Worm (Caenorhabditis elegans) whole organism, late embryonic: ENCODE data around the gene F01D5.6.
A peak's percentile ranks its signal among the peaks of the same experiment; 100 is the strongest.
"Not testable (repeated sequence)": the region's sequence is repeated elsewhere in the genome, so short reads cannot be mapped to it uniquely, and the experiment has no call there.

ENCODE experiments used
- C08G9.2 ChIP-seq: sonication (generic microtip); optimal IDR thresholded peaks from 2 replicates; lab custom pipeline; 2016; ENCODE audit warnings: mild to moderate bottlenecking, missing genetic modification characterization, moderate library complexity, missing compliant biosample characterization
- F13H6.1 ChIP-seq: sonication (generic microtip); optimal IDR thresholded peaks from 2 replicates; lab custom pipeline; 2016; ENCODE audit warnings: missing genetic modification characterization, missing compliant biosample characterization
- ahr-1 ChIP-seq: sonication (generic microtip); optimal IDR thresholded peaks from 2 replicates; lab custom pipeline; 2016; ENCODE audit warnings: missing genetic modification characterization, missing compliant biosample characterization
- ama-1 ChIP-seq: fragments of 150-350 bp; optimal IDR thresholded peaks from 2 replicates; lab custom pipeline; 2014
- ceh-14 ChIP-seq: sonication (generic microtip); optimal IDR thresholded peaks from 2 replicates; lab custom pipeline; 2016; ENCODE audit warnings: missing genotype, missing genetic modification characterization, missing compliant biosample characterization
- ceh-19 ChIP-seq: fragments of 200-800 bp; sonication (Bioruptor generic); optimal IDR thresholded peaks from 2 replicates; lab custom pipeline; 2018; ENCODE audit warnings: mild to moderate bottlenecking, missing genetic modification characterization, missing compliant biosample characterization
- ceh-2 ChIP-seq: sonication (generic microtip); optimal IDR thresholded peaks from 2 replicates; lab custom pipeline; 2016; ENCODE audit warnings: missing genotype, missing genetic modification characterization, missing compliant biosample characterization
- ceh-22 ChIP-seq: sonication (generic microtip); optimal IDR thresholded peaks from 2 replicates; lab custom pipeline; 2017; ENCODE audit warnings: missing biosample characterization, missing genetic modification characterization
- ceh-24 ChIP-seq: sonication (generic microtip); optimal IDR thresholded peaks from 2 replicates; lab custom pipeline; 2016; ENCODE audit warnings: mild to moderate bottlenecking, missing genetic modification characterization, missing compliant biosample characterization
- ceh-30 ChIP-seq: fragments of 150-350 bp; optimal IDR thresholded peaks from 2 replicates; lab custom pipeline; 2014; ENCODE audit warnings: missing biosample characterization, missing genetic modification characterization
- ceh-31 ChIP-seq: sonication (generic microtip); optimal IDR thresholded peaks from 2 replicates; lab custom pipeline; 2016; ENCODE audit warnings: missing genetic modification characterization, missing compliant biosample characterization
- ceh-34 ChIP-seq: sonication (generic microtip); optimal IDR thresholded peaks from 2 replicates; lab custom pipeline; 2016; ENCODE audit warnings: mild to moderate bottlenecking, missing genetic modification characterization, missing compliant biosample characterization
- ceh-45 ChIP-seq: fragments of 200-800 bp; sonication (Bioruptor generic); IDR thresholded peaks from 2 replicates; pipeline ENCODE4 v1.3.6; 2022; ENCODE audit warnings: missing genetic modification reagents, missing genetic modification characterization, missing compliant biosample characterization
- ceh-48 ChIP-seq: sonication (generic microtip); optimal IDR thresholded peaks from 2 replicates; lab custom pipeline; 2016; ENCODE audit warnings: missing genetic modification characterization, inconsistent platforms, missing compliant biosample characterization
- ceh-9 ChIP-seq: sonication (generic microtip); optimal IDR thresholded peaks from 2 replicates; lab custom pipeline; 2016; ENCODE audit warnings: mild to moderate bottlenecking, missing genetic modification characterization, inconsistent platforms, missing compliant biosample characterization
- dmd-4 ChIP-seq: sonication (generic microtip); optimal IDR thresholded peaks from 2 replicates; lab custom pipeline; 2016; ENCODE audit warnings: borderline replicate concordance, missing genetic modification characterization, missing compliant biosample characterization
- elt-2 ChIP-seq: sonication (generic microtip); optimal IDR thresholded peaks from 2 replicates; lab custom pipeline; 2016; ENCODE audit warnings: missing genetic modification reagents, missing genetic modification characterization, missing compliant biosample characterization
- elt-4 ChIP-seq: sonication (generic microtip); optimal IDR thresholded peaks from 2 replicates; lab custom pipeline; 2016; ENCODE audit warnings: missing genetic modification characterization, missing compliant biosample characterization
- ets-4 ChIP-seq: sonication (generic microtip); optimal IDR thresholded peaks from 2 replicates; lab custom pipeline; 2016; ENCODE audit warnings: missing genetic modification characterization, missing compliant biosample characterization
- eyg-1 ChIP-seq: sonication (generic microtip); optimal IDR thresholded peaks from 2 replicates; lab custom pipeline; 2016; ENCODE audit warnings: missing genotype, missing genetic modification characterization, missing compliant biosample characterization
- fkh-10 ChIP-seq: fragments of 150-350 bp; optimal IDR thresholded peaks from 2 replicates; lab custom pipeline; 2014; ENCODE audit warnings: missing biosample characterization, missing genetic modification reagents, missing genetic modification characterization
- hlh-15 ChIP-seq: sonication (generic microtip); optimal IDR thresholded peaks from 2 replicates; lab custom pipeline; 2016; ENCODE audit warnings: missing genetic modification characterization, missing compliant biosample characterization
- hlh-8 ChIP-seq: sonication (generic microtip); optimal IDR thresholded peaks from 2 replicates; lab custom pipeline; 2016; ENCODE audit warnings: missing genotype, missing genetic modification characterization, missing compliant biosample characterization
- lim-6 ChIP-seq: sonication (generic microtip); optimal IDR thresholded peaks from 2 replicates; lab custom pipeline; 2016; ENCODE audit warnings: missing genetic modification characterization, missing compliant biosample characterization
- lin-11 ChIP-seq: fragments of 200-800 bp; sonication (Bioruptor generic); optimal IDR thresholded peaks from 2 replicates; lab custom pipeline; 2018; ENCODE audit warnings: mild to moderate bottlenecking, missing genetic modification characterization, missing compliant biosample characterization
- nfya-1 ChIP-seq: sonication (generic microtip); optimal IDR thresholded peaks from 2 replicates; lab custom pipeline; 2017; ENCODE audit warnings: missing genetic modification characterization, mild to moderate bottlenecking, missing compliant biosample characterization, antibody characterized with exemption, moderate library complexity
- nhr-232 ChIP-seq: sonication (generic microtip); optimal IDR thresholded peaks from 2 replicates; lab custom pipeline; 2016; ENCODE audit warnings: missing genetic modification characterization, missing compliant biosample characterization
- odd-2 ChIP-seq: sonication (generic microtip); optimal IDR thresholded peaks from 2 replicates; lab custom pipeline; 2017; ENCODE audit warnings: antibody characterized with exemption, mild to moderate bottlenecking, missing genetic modification characterization, missing compliant biosample characterization
- pag-3 ChIP-seq: sonication (generic microtip); optimal IDR thresholded peaks from 2 replicates; lab custom pipeline; 2016; ENCODE audit warnings: missing compliant biosample characterization, missing genetic modification characterization, borderline replicate concordance
- pat-9 ChIP-seq: fragments of 200-800 bp; sonication (Bioruptor generic); optimal IDR thresholded peaks from 2 replicates; lab custom pipeline; 2018; ENCODE audit warnings: mild to moderate bottlenecking, missing genetic modification characterization, moderate library complexity, missing compliant biosample characterization
- pax-1 ChIP-seq: fragments of 150-350 bp; optimal IDR thresholded peaks from 2 replicates; lab custom pipeline; 2014; ENCODE audit warnings: missing biosample characterization, missing genetic modification characterization
- pqm-1 ChIP-seq: sonication (generic microtip); optimal IDR thresholded peaks from 2 replicates; lab custom pipeline; 2016; ENCODE audit warnings: missing genetic modification characterization, missing compliant biosample characterization
- pros-1 ChIP-seq: fragments of 150-350 bp; optimal IDR thresholded peaks from 2 replicates; lab custom pipeline; 2014; ENCODE audit warnings: missing biosample characterization, missing genetic modification reagents, missing genetic modification characterization
- rnt-1 ChIP-seq: sonication (generic microtip); optimal IDR thresholded peaks from 2 replicates; lab custom pipeline; 2016; ENCODE audit warnings: missing genetic modification characterization, missing compliant biosample characterization
- tbx-7 ChIP-seq: sonication (generic microtip); optimal IDR thresholded peaks from 2 replicates; lab custom pipeline; 2016; ENCODE audit warnings: missing genotype, missing genetic modification characterization, missing compliant biosample characterization
- ttx-3 ChIP-seq: sonication (generic microtip); optimal IDR thresholded peaks from 2 replicates; lab custom pipeline; 2016; ENCODE audit warnings: missing genetic modification reagents, missing genetic modification characterization, missing compliant biosample characterization
- unc-3 ChIP-seq, 2 experiments: fragments of 200-800 bp in 1 of 2; sonication (Bioruptor generic) in 1 of 2; sonication (generic microtip) in 1 of 2; conservative IDR thresholded peaks in 1 of 2; optimal IDR thresholded peaks in 1 of 2; 2 replicates each; pipeline versions ENCODE4 v1.3.6 to Lab custom; 2016 to 2022; ENCODE audit warnings: missing compliant biosample characterization in 2 of 2, missing genetic modification characterization in 2 of 2, missing genetic modification reagents in 1 of 2
- unc-42 ChIP-seq: sonication (generic microtip); optimal IDR thresholded peaks from 2 replicates; lab custom pipeline; 2016; ENCODE audit warnings: missing genotype, missing genetic modification characterization, missing compliant biosample characterization
- zip-5 ChIP-seq: sonication (generic microtip); optimal IDR thresholded peaks from 2 replicates; lab custom pipeline; 2016; ENCODE audit warnings: missing genetic modification characterization, missing compliant biosample characterization

Gene F01D5.6

ce11 chrII:14014637-14015036 lies 8.3 kb downstream of the F01D5.6 start (continued):
- TF ChIP-seq hlh-8 (tag; lab: Kevin White, UChicago), result no peak
- TF ChIP-seq elt-4 (tag; lab: Kevin White, UChicago), result no peak
- no peak for TF ChIP-seq ceh-22 (tag; lab: Kevin White, UChicago)
- TF ChIP-seq pax-1 (tag; lab: Kevin White, UChicago), result no peak

- no peak for TF ChIP-seq dmd-4 (tag; lab: Kevin White, UChicago)
- TF ChIP-seq ceh-30 (tag; lab: Kevin White, UChicago), result no peak
- no peak for TF ChIP-seq lim-6
- no peak for TF ChIP-seq ceh-45
- no peak for TF ChIP-seq pax-1 (tag; lab: Kevin White, UChicago)
- no peak for TF ChIP-seq C08G9.2 (tag; lab: Kevin White, UChicago)
- no peak for TF ChIP-seq zip-5 (tag; lab: Kevin White, UChicago)
- TF ChIP-seq fkh-10 (GFP tag; lab: Kevin White, UChicago), result no peak
- TF ChIP-seq elt-4 (tag; lab: Kevin White, UChicago), result no peak
- TF ChIP-seq ceh-14 (tag; lab: Kevin White, UChicago), result no peak
- TF ChIP-seq unc-3 (GFP tag; conservative IDR thresholded peaks at IDR 0.05; lab: Robert Waterston, UW), result no peak
- no peak for TF ChIP-seq unc-3 (tag; optimal IDR thresholded peaks at IDR 0.05; lab: Kevin White, UChicago)
- TF ChIP-seq unc-42 (tag; lab: Kevin White, UChicago), result no peak
- TF ChIP-seq ceh-31 (tag; lab: Kevin White, UChicago), result no peak
- TF ChIP-seq ttx-3 (tag; lab: Kevin White, UChicago), result no peak
- no peak for TF ChIP-seq F13H6.1 (tag; lab: Kevin White, UChicago)
- no peak for TF ChIP-seq pag-3 (tag; lab: Kevin White, UChicago)
- TF ChIP-seq hlh-15 (tag; lab: Kevin White, UChicago), result no peak
These were observed 10.6 kb downstream of the F01D5.6 start, which contains the start of gene cyp-37A1 for ce11 chrII:14016865-14017264. Gene cyp-37A1 (minus strand): TSS chrII:14016965.

ce11 chrII:14018192-14018591 lies 11.9 kb downstream of the F01D5.6 start:
- TF ChIP-seq odd-2 (tag; lab: Kevin White, UChicago) (no peak), elt-2 (tag; lab: Kevin White, UChicago) (peak; percentile 7), nfya-1 (peak; percentile 9), ama-1 (peak; percentile 76)

- TF ChIP-seq ceh-48 (peak; percentile 9), tbx-7 (no peak), lin-11 (no peak)
These were observed 12.6 kb downstream of the F01D5.6 start for ce11 chrII:14018887-14019286.

ce11 chrII:14019625-14020024 lies 13.3 kb downstream of the F01D5.6 start:
- 0 out of 2 replicates have a peak, but pooled peaks have one; percentile 11 for TF ChIP-seq ceh-45
- 0 out of 2 replicates have a peak, but pooled peaks have one; percentile 3 for TF ChIP-seq unc-3 (GFP tag; conservative IDR thresholded peaks at IDR 0.05; lab: Robert Waterston, UW)
- not testable (repeated sequence) for TF ChIP-seq unc-3 (tag; optimal IDR thresholded peaks at IDR 0.05; lab: Kevin White, UChicago)
- TF ChIP-seq pat-9 (tag; lab: Kevin White, UChicago), result peak; percentile 37

ce11 chrII:14021230-14021629 lies 14.9 kb downstream of the F01D5.6 start, which contains the start of gene F01D5.10:
Gene F01D5.10 (minus strand): TSS chrII:14021330.
- not testable (repeated sequence) for TF ChIP-seq F13H6.1 (tag; lab: Kevin White, UChicago); ahr-1; ceh-22 (tag; lab: Kevin White, UChicago)

ce11 chrII:14032705-14033104 lies 26.4 kb downstream of the F01D5.6 start:
- TF ChIP-seq hlh-8 (tag; lab: Kevin White, UChicago) (no peak), ceh-14 (tag; lab: Kevin White, UChicago) (no peak), ceh-2 (tag; lab: Kevin White, UChicago) (no peak), ceh-24 (tag; lab: Kevin White, UChicago) (no peak), elt-4 (tag; lab: Kevin White, UChicago) (no peak), ets-4 (tag; lab: Kevin White, UChicago) (no peak), rnt-1 (no peak), ceh-19 (GFP tag; lab: Kevin White, UChicago) (no peak), elt-2 (tag; lab: Kevin White, UChicago) (no peak), unc-3 (GFP tag; conservative IDR thresholded peaks at IDR 0.05; lab: Robert Waterston, UW) (no peak), unc-3 (tag; optimal IDR thresholded peaks at IDR 0.05; lab: Kevin White, UChicago) (no peak), pros-1 (tag; lab: Kevin White, UChicago) (no peak), nhr-232 (tag; lab: Kevin White, UChicago) (no peak), ceh-9 (no peak), pqm-1 (tag; lab: Kevin White, UChicago) (no peak), ceh-34 (tag; lab: Kevin White, UChicago) (no peak), ahr-1 (no peak), unc-42 (tag; lab: Kevin White, UChicago) (no peak), eyg-1 (no peak)
